Worm (Caenorhabditis elegans) whole organism, L1 larva: ENCODE measurements around the gene nas-38.

Experiments used
- ceh-82 ChIP-seq, 3 experiments: fragments of 150-350 bp in 1 of 3; sonication (generic microtip) in 2 of 3; optimal IDR thresholded peaks; 2 replicates each; lab custom pipeline; 2014 to 2017; ENCODE audit warnings: missing biosample characterization in 3 of 3, missing genetic modification characterization in 3 of 3
- nhr-237 ChIP-seq: fragments of 150-350 bp; optimal IDR thresholded peaks from 2 replicates; lab custom pipeline; 2014; ENCODE audit warnings: missing biosample characterization, missing genetic modification characterization
- nhr-84 ChIP-seq: sonication (generic microtip); optimal IDR thresholded peaks from 2 replicates; lab custom pipeline; 2017; ENCODE audit warnings: missing biosample characterization, missing genetic modification characterization
- snpc-4 ChIP-seq: fragments of 150-350 bp; optimal IDR thresholded peaks from 2 replicates; lab custom pipeline; 2014; ENCODE audit warnings: missing biosample characterization, missing genetic modification characterization
- ztf-11 ChIP-seq, 2 experiments: sonication (generic microtip); optimal IDR thresholded peaks; 2 replicates each; lab custom pipeline; 2016 to 2017; ENCODE audit warnings: missing genetic modification characterization in 2 of 2, missing biosample characterization in 1 of 2, missing compliant biosample characterization in 1 of 2

DNA sequence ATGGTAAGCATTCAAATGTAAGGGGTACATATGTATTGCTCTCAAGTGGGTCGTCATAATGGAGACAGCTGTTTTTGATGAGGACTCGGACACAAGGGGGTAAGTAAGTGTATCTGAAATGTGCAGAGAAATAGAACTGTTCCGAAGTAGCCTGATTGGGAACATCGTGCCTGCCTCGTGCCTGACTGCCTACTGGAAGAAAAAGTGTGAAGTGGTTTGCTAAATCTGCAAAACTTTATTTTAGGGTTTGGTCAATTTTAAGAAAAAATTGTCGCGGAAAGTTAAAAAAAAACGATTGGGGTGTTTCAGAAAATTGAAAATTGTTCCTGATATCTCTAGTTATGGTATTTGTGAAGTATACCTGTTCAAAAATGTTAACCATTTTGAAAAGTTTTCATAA lies 762 bp upstream of the nas-38 start, which contains the start of gene hlh-19:
- TF ChIP-seq nhr-84 (tag; lab: Kevin White, UChicago): no peak
- TF ChIP-seq ztf-11 (tag; optimal IDR thresholded peaks at IDR 0.05; lab: Kevin White, UChicago): no peak
- no peak for TF ChIP-seq ceh-82 (tag; optimal IDR thresholded peaks at IDR 0.05; lab: Kevin White, UChicago)
- no peak for TF ChIP-seq nhr-237 (tag; lab: Kevin White, UChicago)
- no peak for TF ChIP-seq snpc-4
